Worm (Caenorhabditis elegans) whole organism, L4 larva: ENCODE data around the gene col-179.

Experiments used
- R02D3.7 ChIP-seq: fragments of 150-350 bp; sonication (generic microtip); optimal IDR thresholded peaks from 3 replicates; lab custom pipeline; 2014; ENCODE audit warnings: missing biosample characterization, missing genetic modification characterization
- ama-1 ChIP-seq: fragments of 150-350 bp; optimal IDR thresholded peaks from 2 replicates; lab custom pipeline; 2014; ENCODE audit warnings: inconsistent platforms, mixed read lengths
- ceh-28 ChIP-seq: fragments of 150-350 bp; optimal IDR thresholded peaks from 2 replicates; lab custom pipeline; 2014; ENCODE audit warnings: missing biosample characterization, missing genetic modification reagents, missing genetic modification characterization
- ceh-82 ChIP-seq: sonication (generic microtip); optimal IDR thresholded peaks from 2 replicates; lab custom pipeline; 2017; ENCODE audit warnings: missing biosample characterization, missing genetic modification characterization
- fkh-10 ChIP-seq: fragments of 150-350 bp; optimal IDR thresholded peaks from 2 replicates; lab custom pipeline; 2014; ENCODE audit warnings: missing biosample characterization, missing genetic modification reagents, missing genetic modification characterization
- lir-3 ChIP-seq: sonication (generic microtip); optimal IDR thresholded peaks from 2 replicates; lab custom pipeline; 2016; ENCODE audit warnings: mild to moderate bottlenecking, missing genetic modification characterization, missing compliant biosample characterization
- mdt-29 ChIP-seq: fragments of 200-800 bp; sonication (Bioruptor generic); IDR thresholded peaks from 2 replicates; pipeline ENCODE4 v1.3.6; 2022; ENCODE audit warnings: missing genetic modification reagents, missing genetic modification characterization, missing compliant biosample characterization
- mxl-3 ChIP-seq: fragments of 200-800 bp; sonication (Bioruptor generic); optimal IDR thresholded peaks from 2 replicates; lab custom pipeline; 2018; ENCODE audit warnings: mild to moderate bottlenecking, missing genetic modification characterization, missing compliant biosample characterization
- nhr-10 ChIP-seq: fragments of 150-350 bp; optimal IDR thresholded peaks from 2 replicates; lab custom pipeline; 2014; ENCODE audit warnings: missing biosample characterization, missing genetic modification characterization
- nhr-28 ChIP-seq: fragments of 150-350 bp; optimal IDR thresholded peaks from 2 replicates; lab custom pipeline; 2014; ENCODE audit warnings: missing biosample characterization, missing genetic modification characterization
- sdz-12 ChIP-seq: fragments of 200-800 bp; sonication (Bioruptor generic); optimal IDR thresholded peaks from 2 replicates; lab custom pipeline; 2018; ENCODE audit warnings: mild to moderate bottlenecking, missing genetic modification characterization, missing compliant biosample characterization
- snpc-4 ChIP-seq: fragments of 150-350 bp; optimal IDR thresholded peaks from 2 replicates; lab custom pipeline; 2014; ENCODE audit warnings: missing biosample characterization, missing genetic modification characterization
- tra-1 ChIP-seq: fragments of 200-800 bp; sonication (Bioruptor generic); IDR thresholded peaks from 2 replicates; pipeline ENCODE4 v1.3.6; 2022; ENCODE audit warnings: missing genetic modification reagents, missing genetic modification characterization, missing compliant biosample characterization
- unc-62 ChIP-seq, 3 experiments: fragments of 150-350 bp in 1 of 3; sonication (generic microtip); optimal IDR thresholded peaks in 2 of 3; peaks in 1 of 3; 1 replicate in 1 of 3; 2 replicates in 2 of 3; lab custom pipeline; 2014 to 2017; ENCODE audit warnings: missing biosample characterization in 3 of 3, missing genetic modification characterization in 3 of 3, missing genetic modification reagents in 3 of 3, missing genotype in 1 of 3

DNA sequence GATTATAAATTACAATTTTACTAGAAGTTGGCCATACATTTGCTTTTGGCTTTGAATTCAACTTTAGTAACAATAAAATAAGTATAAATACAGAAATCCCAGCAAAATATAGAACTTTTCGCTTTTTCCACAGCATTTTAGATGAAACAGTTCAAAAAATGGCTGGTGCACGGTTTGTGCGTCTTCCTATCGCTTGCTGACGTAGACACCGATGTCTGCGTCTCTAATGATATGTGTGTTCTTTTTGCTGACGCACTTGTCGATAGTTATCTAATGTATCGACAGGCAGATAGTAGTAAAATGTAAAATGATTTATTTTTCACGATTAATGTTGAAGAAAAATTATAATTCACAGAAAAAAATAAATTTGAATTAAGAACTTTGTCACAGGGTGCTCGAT, 5.7 kb downstream of the col-179 start, which contains the start of gene hst-2:
- TF ChIP-seq sdz-12 (GFP tag; lab: Kevin White, UChicago) = no peak
- TF ChIP-seq nhr-10 (tag; lab: Kevin White, UChicago) = no peak
- TF ChIP-seq fkh-10 = peak; percentile 59
- no peak for TF ChIP-seq ceh-28 (tag; lab: Kevin White, UChicago)
- peak in 1 of 2 experiments; percentile 98 for TF ChIP-seq unc-62 (GFP tag; optimal IDR thresholded peaks at IDR 0.05 in 1 of 2; lab: Kevin White, UChicago)
- no peak for TF ChIP-seq unc-62 (tag; optimal IDR thresholded peaks at IDR 0.05; lab: Kevin White, UChicago)
- no peak for TF ChIP-seq ceh-82 (tag; lab: Kevin White, UChicago)
- peak; percentile 80; the same call in 1 of the 2 replicates for TF ChIP-seq tra-1
- no peak for TF ChIP-seq snpc-4 (tag; lab: Kevin White, UChicago)
- no peak for TF ChIP-seq ama-1 (lab: Kevin White, UChicago)
- TF ChIP-seq R02D3.7 (tag; lab: Kevin White, UChicago) = no peak
- peak; percentile 71 for TF ChIP-seq nhr-28 (tag; lab: Kevin White, UChicago)
- TF ChIP-seq lir-3 (tag; lab: Kevin White, UChicago) = no peak
- peak; percentile 45 for TF ChIP-seq mxl-3 (GFP tag; lab: Kevin White, UChicago)
- TF ChIP-seq mdt-29 (GFP tag; lab: Robert Waterston, UW) = peak; percentile 68; the same call in 1 of the 2 replicates
